Fruit fly (Drosophila melanogaster) whole organism, embryonic: Measurements from ENCODE around the gene Hsp83.

Source experiments
- Atf3 ChIP-seq: fragments of 200-800 bp; sonication (Bioruptor generic); optimal IDR thresholded peaks from 3 replicates; lab custom pipeline; 2016; ENCODE audit warnings: missing biosample characterization, missing genetic modification characterization
- CG10267 ChIP-seq: fragments of 200-800 bp; sonication (Bioruptor generic); optimal IDR thresholded peaks from 2 replicates; lab custom pipeline; 2018; ENCODE audit warnings: missing biosample characterization, mild to moderate bottlenecking, missing genetic modification characterization, moderate library complexity
- CG10431 ChIP-seq: fragments of 200-800 bp; sonication (Bioruptor generic); optimal IDR thresholded peaks from 3 replicates; lab custom pipeline; 2018; ENCODE audit warnings: missing biosample characterization, mild to moderate bottlenecking, missing genetic modification characterization
- CG11247 ChIP-seq: fragments of 200-800 bp; sonication (Bioruptor generic); IDR thresholded peaks from 2 replicates; pipeline ENCODE4 v1.3.6; 2022; ENCODE audit warnings: missing biosample characterization, missing genetic modification characterization
- CG12155 ChIP-seq: fragments of 200-800 bp; sonication (Bioruptor generic); optimal IDR thresholded peaks from 3 replicates; lab custom pipeline; 2016; ENCODE audit warnings: missing biosample characterization, missing genetic modification characterization
- CG12219 ChIP-seq: fragments of 200-800 bp; sonication (Bioruptor generic); optimal IDR thresholded peaks from 3 replicates; lab custom pipeline; 2018; ENCODE audit warnings: missing biosample characterization, mild to moderate bottlenecking, missing genetic modification characterization
- CG12744 ChIP-seq: fragments of 200-800 bp; sonication (Bioruptor generic); optimal IDR thresholded peaks from 2 replicates; lab custom pipeline; 2016; ENCODE audit warnings: missing biosample characterization, missing genetic modification characterization
- CG12942 ChIP-seq: fragments of 200-800 bp; sonication (Bioruptor generic); optimal IDR thresholded peaks from 3 replicates; lab custom pipeline; 2016; ENCODE audit warnings: missing biosample characterization, missing genetic modification characterization
- CG14667 ChIP-seq: fragments of 200-800 bp; sonication (Bioruptor generic); IDR thresholded peaks from 2 replicates; pipeline ENCODE4 v1.3.6; 2022; ENCODE audit warnings: missing biosample characterization, missing genetic modification characterization
- CG15696 ChIP-seq: fragments of 200-800 bp; sonication (Bioruptor generic); optimal IDR thresholded peaks from 2 replicates; lab custom pipeline; 2019; ENCODE audit warnings: missing biosample characterization, mild to moderate bottlenecking, missing genetic modification characterization, moderate library complexity
- CG1602 ChIP-seq: fragments of 200-800 bp; sonication (Bioruptor generic); optimal IDR thresholded peaks from 3 replicates; lab custom pipeline; 2016; ENCODE audit warnings: missing biosample characterization, missing genetic modification characterization
- CG1603 ChIP-seq: fragments of 200-800 bp; sonication (Bioruptor generic); optimal IDR thresholded peaks from 2 replicates; lab custom pipeline; 2019; ENCODE audit warnings: missing biosample characterization, mild to moderate bottlenecking, missing genetic modification characterization, moderate library complexity
- CG16863 ChIP-seq: fragments of 200-800 bp; sonication (Bioruptor generic); optimal IDR thresholded peaks from 3 replicates; lab custom pipeline; 2016; ENCODE audit warnings: missing biosample characterization, missing genetic modification characterization
- CG2889 ChIP-seq: fragments of 200-800 bp; sonication (Bioruptor generic); IDR thresholded peaks from 3 replicates; pipeline ENCODE4 v1.3.6; 2022; ENCODE audit warnings: missing biosample characterization, missing genetic modification characterization
- CG31224 ChIP-seq: fragments of 200-800 bp; sonication (Bioruptor generic); IDR thresholded peaks from 2 replicates; pipeline ENCODE4 v1.3.6; 2022; ENCODE audit warnings: missing biosample characterization, missing genetic modification characterization
- CG3163 ChIP-seq: fragments of 200-800 bp; sonication (Bioruptor generic); optimal IDR thresholded peaks from 3 replicates; lab custom pipeline; 2016; ENCODE audit warnings: missing biosample characterization, missing genetic modification characterization
- CG32767 ChIP-seq: fragments of 200-800 bp; sonication (Bioruptor generic); IDR thresholded peaks from 2 replicates; pipeline ENCODE4 v1.3.6; 2022; ENCODE audit warnings: missing biosample characterization, missing genetic modification characterization
- CG33557 ChIP-seq: fragments of 200-800 bp; sonication (Bioruptor generic); optimal IDR thresholded peaks from 2 replicates; lab custom pipeline; 2019; ENCODE audit warnings: missing biosample characterization, mild to moderate bottlenecking, missing genetic modification characterization, moderate library complexity
- CG34422 ChIP-seq: fragments of 200-800 bp; sonication (Bioruptor generic); IDR thresholded peaks from 3 replicates; pipeline ENCODE4 v1.3.6; 2022; ENCODE audit warnings: missing biosample characterization, missing genetic modification characterization
- CG4424 ChIP-seq: fragments of 200-800 bp; sonication (Bioruptor generic); optimal IDR thresholded peaks from 3 replicates; lab custom pipeline; 2016; ENCODE audit warnings: missing biosample characterization, missing genetic modification characterization
- CG6272 ChIP-seq: fragments of 200-800 bp; sonication (Bioruptor generic); IDR thresholded peaks from 2 replicates; pipeline ENCODE4 v1.3.6; 2022; ENCODE audit warnings: missing biosample characterization, missing genetic modification characterization
- CG7745 ChIP-seq: fragments of 200-800 bp; sonication (Bioruptor generic); optimal IDR thresholded peaks from 2 replicates; lab custom pipeline; 2018; ENCODE audit warnings: missing biosample characterization, mild to moderate bottlenecking, missing genetic modification characterization, moderate library complexity
- CG7987 ChIP-seq: fragments of 200-800 bp; sonication (Bioruptor generic); optimal IDR thresholded peaks from 2 replicates; lab custom pipeline; 2018; ENCODE audit warnings: missing biosample characterization, mild to moderate bottlenecking, missing genetic modification characterization, moderate library complexity
- CG8281 ChIP-seq: fragments of 200-800 bp; sonication (Bioruptor generic); optimal IDR thresholded peaks from 2 replicates; lab custom pipeline; 2018; ENCODE audit warnings: missing biosample characterization, mild to moderate bottlenecking, missing genetic modification characterization, moderate library complexity
- CG9437 ChIP-seq: fragments of 200-800 bp; sonication (Bioruptor generic); optimal IDR thresholded peaks from 2 replicates; lab custom pipeline; 2018; ENCODE audit warnings: missing biosample characterization, mild to moderate bottlenecking, missing genetic modification characterization
- Chrac-16 ChIP-seq: fragments of 200-800 bp; sonication (Bioruptor generic); optimal IDR thresholded peaks from 3 replicates; lab custom pipeline; 2016; ENCODE audit warnings: missing biosample characterization, missing genetic modification characterization
- Dad ChIP-seq: fragments of 200-800 bp; sonication (Bioruptor generic); optimal IDR thresholded peaks from 3 replicates; lab custom pipeline; 2016; ENCODE audit warnings: missing biosample characterization, missing genetic modification characterization
- Dfd ChIP-seq, 2 experiments: fragments of >200 bp; optimal IDR thresholded peaks; 2 replicates each; lab custom pipeline; 2017; ENCODE audit warnings: missing biosample characterization in 2 of 2, missing genetic modification characterization in 2 of 2
- Dp ChIP-seq: fragments of 200-800 bp; sonication (Bioruptor generic); optimal IDR thresholded peaks from 2 replicates; lab custom pipeline; 2018; ENCODE audit warnings: missing biosample characterization, mild to moderate bottlenecking, missing genetic modification characterization, moderate library complexity
- Sry-β ChIP-seq: fragments of 200-800 bp; sonication (Bioruptor generic); optimal IDR thresholded peaks from 2 replicates; lab custom pipeline; 2018; ENCODE audit warnings: missing biosample characterization, mild to moderate bottlenecking, missing genetic modification characterization, moderate library complexity
- Xbp1 ChIP-seq: fragments of 200-800 bp; sonication (Bioruptor generic); optimal IDR thresholded peaks from 3 replicates; lab custom pipeline; 2016; ENCODE audit warnings: missing biosample characterization, mild to moderate bottlenecking, missing genetic modification characterization
- ase ChIP-seq: fragments of 200-800 bp; sonication (Bioruptor generic); IDR thresholded peaks from 3 replicates; pipeline ENCODE4 v1.3.6; 2022; ENCODE audit warnings: missing biosample characterization, missing genetic modification characterization
- cad ChIP-seq: fragments of >200 bp; optimal IDR thresholded peaks from 2 replicates; lab custom pipeline; 2017; ENCODE audit warnings: missing biosample characterization, missing genetic modification characterization
- cg ChIP-seq: fragments of 200-800 bp; sonication (Bioruptor generic); optimal IDR thresholded peaks from 3 replicates; lab custom pipeline; 2019; ENCODE audit warnings: missing biosample characterization, mild to moderate bottlenecking, missing genetic modification characterization, moderate library complexity
- chinmo ChIP-seq: fragments of 200-800 bp; sonication (Bioruptor generic); IDR thresholded peaks from 4 replicates; pipeline ENCODE4 v1.3.6; 2022; ENCODE audit warnings: missing biosample characterization, missing genetic modification characterization; ENCODE audit not compliant: partially characterized antibody
- corto ChIP-seq: fragments of 200-800 bp; sonication (Bioruptor generic); optimal IDR thresholded peaks from 2 replicates; lab custom pipeline; 2016; ENCODE audit warnings: missing biosample characterization, mild to moderate bottlenecking, missing genetic modification characterization, moderate library complexity
- crol ChIP-seq: fragments of 200-800 bp; sonication (Bioruptor generic); IDR thresholded peaks from 2 replicates; pipeline ENCODE4 v1.3.6; 2022; ENCODE audit warnings: missing biosample characterization, missing genetic modification characterization
- gro ChIP-seq: fragments of 200-800 bp; sonication (Bioruptor generic); optimal IDR thresholded peaks from 2 replicates; lab custom pipeline; 2016; ENCODE audit warnings: missing biosample characterization, missing genetic modification characterization
- ham ChIP-seq: fragments of 200-800 bp; sonication (Bioruptor generic); IDR thresholded peaks from 2 replicates; pipeline ENCODE4 v1.3.6; 2022; ENCODE audit warnings: missing biosample characterization, missing genetic modification characterization
- her ChIP-seq: fragments of 200-800 bp; sonication (Bioruptor generic); optimal IDR thresholded peaks from 2 replicates; lab custom pipeline; 2016; ENCODE audit warnings: missing biosample characterization, missing genetic modification characterization
- kah ChIP-seq: fragments of 200-800 bp; sonication (Bioruptor generic); optimal IDR thresholded peaks from 2 replicates; lab custom pipeline; 2018; ENCODE audit warnings: missing biosample characterization, mild to moderate bottlenecking, missing genetic modification characterization
- klu ChIP-seq: fragments of 200-800 bp; sonication (Bioruptor generic); IDR thresholded peaks from 2 replicates; pipeline ENCODE4 v1.3.6; 2022; ENCODE audit warnings: missing biosample characterization, missing genetic modification characterization
- nmo ChIP-seq: fragments of 200-800 bp; sonication (Bioruptor generic); optimal IDR thresholded peaks from 2 replicates; lab custom pipeline; 2018; ENCODE audit warnings: missing biosample characterization, mild to moderate bottlenecking, missing genetic modification characterization, moderate library complexity
- oc ChIP-seq: fragments of 200-800 bp; sonication (Bioruptor generic); optimal IDR thresholded peaks from 2 replicates; lab custom pipeline; 2018; ENCODE audit warnings: missing biosample characterization, mild to moderate bottlenecking, missing genetic modification characterization, moderate library complexity
- odd ChIP-seq: fragments of 200-800 bp; sonication (Bioruptor generic); optimal IDR thresholded peaks from 2 replicates; lab custom pipeline; 2017; ENCODE audit warnings: missing biosample characterization, mild to moderate bottlenecking, missing genetic modification characterization
- rib ChIP-seq: fragments of 200-800 bp; sonication (Bioruptor generic); IDR thresholded peaks from 2 replicates; pipeline ENCODE4 v1.3.6; 2022; ENCODE audit warnings: missing biosample characterization, missing genetic modification characterization
- row ChIP-seq: fragments of 200-800 bp; sonication (Bioruptor generic); IDR thresholded peaks from 3 replicates; pipeline ENCODE4 v1.3.6; 2022; ENCODE audit warnings: missing biosample characterization, missing genetic modification characterization
- salm ChIP-seq: fragments of 200-800 bp; sonication (Bioruptor generic); optimal IDR thresholded peaks from 2 replicates; lab custom pipeline; 2018; ENCODE audit warnings: missing biosample characterization, mild to moderate bottlenecking, missing genetic modification characterization
- shn ChIP-seq: fragments of 200-800 bp; sonication (Bioruptor generic); optimal IDR thresholded peaks from 3 replicates; lab custom pipeline; 2016; ENCODE audit warnings: missing biosample characterization, missing genetic modification characterization
- sisA ChIP-seq: fragments of 200-800 bp; sonication (Bioruptor generic); IDR thresholded peaks from 2 replicates; pipeline ENCODE4 v1.3.6; 2022; ENCODE audit warnings: missing biosample characterization, missing genetic modification characterization
- ttk ChIP-seq: fragments of 200-800 bp; sonication (Bioruptor generic); IDR thresholded peaks from 2 replicates; pipeline ENCODE4 v2.1.2; 2022; ENCODE audit warnings: missing biosample characterization, missing genetic modification characterization
- tup ChIP-seq: fragments of 200-800 bp; sonication (Bioruptor generic); optimal IDR thresholded peaks from 2 replicates; lab custom pipeline; 2016; ENCODE audit warnings: missing biosample characterization, mild to moderate bottlenecking, missing genetic modification characterization, moderate library complexity
- twi ChIP-seq: fragments of 200-800 bp; optimal IDR thresholded peaks from 2 replicates; lab custom pipeline; 2019; ENCODE audit warnings: missing biosample characterization, mild to moderate bottlenecking, missing genetic modification characterization, moderate library complexity
- zen2 ChIP-seq: fragments of 200-800 bp; sonication (Bioruptor generic); IDR thresholded peaks from 3 replicates; pipeline ENCODE4 v1.3.6; 2022; ENCODE audit warnings: missing biosample characterization, missing genetic modification characterization; ENCODE audit not compliant: partially characterized antibody

Hsp83 gene

dm6 chr3L:3164951-3165350, 27.8 kb upstream of the Hsp83 start, which contains the start of gene CG32280 (continued):
- TF ChIP-seq CG12942 (GFP tag; lab: Kevin White, UChicago) (no peak), CG8281 (tag; lab: Kevin White, UChicago) (no peak), Xbp1 (GFP tag; lab: Kevin White, UChicago) (peak; percentile 13), CG12155 (GFP tag; lab: Kevin White, UChicago) (peak; percentile 46), zen2 (GFP tag; lab: Robert Waterston, UW) (peak; percentile 92), CG10267 (tag; lab: Kevin White, UChicago) (peak; percentile 48), Atf3 (GFP tag; lab: Kevin White, UChicago) (no peak), CG9437 (no peak), CG12744 (GFP tag; lab: Kevin White, UChicago) (no peak), CG2889 (GFP tag; lab: Robert Waterston, UW) (no peak), CG12219 (GFP tag; lab: Kevin White, UChicago) (no peak), CG1602 (no peak), CG3163 (GFP tag; lab: Kevin White, UChicago) (no peak), CG31224 (GFP tag; lab: Robert Waterston, UW) (no peak), CG11247 (GFP tag; lab: Robert Waterston, UW) (no peak), CG33557 (GFP tag; lab: Kevin White, UChicago) (no peak), salm (no peak), row (GFP tag; lab: Robert Waterston, UW) (peak; percentile 62), odd (GFP tag; lab: Kevin White, UChicago) (no peak), Dad (GFP tag; lab: Kevin White, UChicago) (peak; percentile 32), ham (GFP tag; lab: Robert Waterston, UW) (no peak), CG16863 (GFP tag; lab: Kevin White, UChicago) (no peak), gro (peak; percentile 61), twi (no peak), Chrac-16 (GFP tag; lab: Kevin White, UChicago) (no peak), klu (GFP tag; lab: Robert Waterston, UW) (no peak), her (GFP tag; lab: Kevin White, UChicago) (peak; percentile 37), ttk (0 out of 2 replicates have a peak, but pooled peaks have one; percentile 7), ase (GFP tag; lab: Robert Waterston, UW) (no peak), tup (GFP tag; lab: Kevin White, UChicago) (no peak), CG6272 (0 out of 2 replicates have a peak, but pooled peaks have one; percentile 36), sisA (GFP tag; lab: Robert Waterston, UW) (no peak), CG34422 (GFP tag; lab: Robert Waterston, UW) (no peak; the same call in 2 of the 3 replicates), Dfd (GFP tag; optimal IDR thresholded peaks at IDR 0.05; lab: Kevin White, UChicago) (no peak), nmo (peak; percentile 38), CG4424 (peak; percentile 6)

- TF ChIP-seq Sry-β (GFP tag; lab: Kevin White, UChicago) (no peak), rib (GFP tag; lab: Robert Waterston, UW) (0 out of 2 replicates have a peak, but pooled peaks have one; percentile 9), CG1603 (tag; lab: Kevin White, UChicago) (no peak), kah (GFP tag; lab: Kevin White, UChicago) (peak; percentile 61), oc (no peak), chinmo (GFP tag; lab: Robert Waterston, UW) (no peak), shn (GFP tag; lab: Kevin White, UChicago) (no peak), cad (GFP tag; lab: Kevin White, UChicago) (no peak), CG7745 (tag; lab: Kevin White, UChicago) (no peak), CG15696 (tag; lab: Kevin White, UChicago) (no peak), Dp (no peak), CG32767 (no peak), corto (GFP tag; lab: Kevin White, UChicago) (no peak), CG7987 (GFP tag; lab: Kevin White, UChicago) (no peak), crol (peak; percentile 66), CG14667 (GFP tag; lab: Robert Waterston, UW) (no peak), CG10431 (no peak), cg (peak; percentile 54)
These were observed 27.4 kb upstream of the Hsp83 start for dm6 chr3L:3165399-3165798.
